Worm (Caenorhabditis elegans) whole organism, L3 larva: ENCODE measurements around the gene F40G9.5.

ENCODE experiments used
- R02D3.7 ChIP-seq: fragments of 150-350 bp; optimal IDR thresholded peaks from 2 replicates; lab custom pipeline; 2014; ENCODE audit warnings: missing biosample characterization, missing genetic modification characterization
- ZK546.5 ChIP-seq: sonication (generic microtip); optimal IDR thresholded peaks from 2 replicates; lab custom pipeline; 2017; ENCODE audit warnings: missing biosample characterization, missing genetic modification characterization
- aly-2 ChIP-seq: fragments of 150-350 bp; optimal IDR thresholded peaks from 2 replicates; lab custom pipeline; 2014; ENCODE audit warnings: missing biosample characterization, missing genetic modification characterization
- ama-1 ChIP-seq: fragments of 150-350 bp; optimal IDR thresholded peaks from 2 replicates; lab custom pipeline; 2018
- ceh-16 ChIP-seq: sonication (generic microtip); optimal IDR thresholded peaks from 2 replicates; lab custom pipeline; 2017; ENCODE audit warnings: missing biosample characterization, missing genetic modification characterization
- ceh-28 ChIP-seq: fragments of 150-350 bp; optimal IDR thresholded peaks from 2 replicates; lab custom pipeline; 2014; ENCODE audit warnings: missing biosample characterization, missing genetic modification reagents, missing genetic modification characterization
- ceh-82 ChIP-seq: fragments of 150-350 bp; optimal IDR thresholded peaks from 2 replicates; lab custom pipeline; 2014; ENCODE audit warnings: missing biosample characterization, missing genetic modification characterization
- daf-12 ChIP-seq: fragments of 150-350 bp; optimal IDR thresholded peaks from 2 replicates; lab custom pipeline; 2014; ENCODE audit warnings: missing biosample characterization, missing genetic modification reagents, missing genetic modification characterization
- egl-27 ChIP-seq: sonication (generic microtip); optimal IDR thresholded peaks from 4 replicates; lab custom pipeline; 2017; ENCODE audit warnings: missing biosample characterization, missing genetic modification reagents, missing genetic modification characterization
- egl-5 ChIP-seq: fragments of 150-350 bp; optimal IDR thresholded peaks from 2 replicates; lab custom pipeline; 2017; ENCODE audit warnings: missing biosample characterization, missing genetic modification reagents, missing genetic modification characterization, inconsistent platforms
- elt-1 ChIP-seq: fragments of 150-350 bp; optimal IDR thresholded peaks from 2 replicates; lab custom pipeline; 2014; ENCODE audit warnings: missing biosample characterization, missing genetic modification characterization
- elt-2 ChIP-seq: sonication (generic microtip); optimal IDR thresholded peaks from 2 replicates; lab custom pipeline; 2016; ENCODE audit warnings: missing genetic modification reagents, mild to moderate bottlenecking, missing genetic modification characterization, missing compliant biosample characterization
- elt-3 ChIP-seq, 3 experiments: fragments of 150-350 bp in 1 of 3; sonication (generic microtip) in 2 of 3; optimal IDR thresholded peaks; 2 replicates in 2 of 3; 4 replicates in 1 of 3; lab custom pipeline; 2014 to 2017; ENCODE audit warnings: missing biosample characterization in 3 of 3, missing genetic modification characterization in 3 of 3
- eor-1 ChIP-seq, 2 experiments: fragments of 150-350 bp; optimal IDR thresholded peaks; 2 replicates each; lab custom pipeline; 2014 to 2018; ENCODE audit warnings: missing biosample characterization in 2 of 2, missing genetic modification characterization in 2 of 2
- fkh-10 ChIP-seq: sonication (generic microtip); optimal IDR thresholded peaks from 2 replicates; lab custom pipeline; 2017; ENCODE audit warnings: missing biosample characterization, missing genetic modification reagents, missing genetic modification characterization
- fkh-2 ChIP-seq: fragments of 150-350 bp; optimal IDR thresholded peaks from 2 replicates; lab custom pipeline; 2014; ENCODE audit warnings: missing biosample characterization, missing genetic modification reagents, missing genetic modification characterization
- fos-1 ChIP-seq: fragments of 150-350 bp; optimal IDR thresholded peaks from 2 replicates; lab custom pipeline; 2014; ENCODE audit warnings: missing biosample characterization, missing genetic modification characterization
- hmg-11 ChIP-seq: sonication (generic microtip); optimal IDR thresholded peaks from 2 replicates; lab custom pipeline; 2016; ENCODE audit warnings: missing genetic modification characterization, missing compliant biosample characterization
- jun-1 ChIP-seq: fragments of 150-350 bp; optimal IDR thresholded peaks from 2 replicates; lab custom pipeline; 2014; ENCODE audit warnings: missing biosample characterization, missing genetic modification reagents, missing genetic modification characterization
- lin-15B ChIP-seq: fragments of 150-350 bp; optimal IDR thresholded peaks from 2 replicates; lab custom pipeline; 2014; ENCODE audit warnings: missing biosample characterization, missing genetic modification characterization
- lin-39 ChIP-seq: fragments of 150-350 bp; optimal IDR thresholded peaks from 2 replicates; lab custom pipeline; 2018; ENCODE audit warnings: missing biosample characterization, missing genetic modification reagents, missing genetic modification characterization
- lsy-12 ChIP-seq: sonication (generic microtip); optimal IDR thresholded peaks from 2 replicates; lab custom pipeline; 2016; ENCODE audit warnings: mild to moderate bottlenecking, missing genetic modification characterization, missing compliant biosample characterization
- nhr-11 ChIP-seq: fragments of 150-350 bp; optimal IDR thresholded peaks from 2 replicates; lab custom pipeline; 2014; ENCODE audit warnings: missing biosample characterization, missing genetic modification characterization
- nhr-12 ChIP-seq: fragments of 150-350 bp; optimal IDR thresholded peaks from 2 replicates; lab custom pipeline; 2014; ENCODE audit warnings: missing biosample characterization, missing genetic modification characterization
- nhr-23 ChIP-seq: fragments of 150-350 bp; optimal IDR thresholded peaks from 2 replicates; lab custom pipeline; 2014; ENCODE audit warnings: missing biosample characterization, missing genetic modification reagents, missing genetic modification characterization
- nhr-25 ChIP-seq: sonication (generic microtip); optimal IDR thresholded peaks from 2 replicates; lab custom pipeline; 2017; ENCODE audit warnings: missing biosample characterization, missing genetic modification characterization
- nhr-28 ChIP-seq: fragments of 150-350 bp; optimal IDR thresholded peaks from 2 replicates; lab custom pipeline; 2014; ENCODE audit warnings: missing biosample characterization, missing genetic modification characterization
- nhr-43 ChIP-seq: sonication (generic microtip); optimal IDR thresholded peaks from 2 replicates; lab custom pipeline; 2016; ENCODE audit warnings: mild to moderate bottlenecking, missing genetic modification characterization, missing compliant biosample characterization; ENCODE audit not compliant: poor library complexity, severe bottlenecking
- nhr-67 ChIP-seq: fragments of 150-350 bp; optimal IDR thresholded peaks from 2 replicates; lab custom pipeline; 2014; ENCODE audit warnings: missing biosample characterization, missing genetic modification characterization
- nhr-76 ChIP-seq: fragments of 150-350 bp; sonication (generic microtip); optimal IDR thresholded peaks from 5 replicates; lab custom pipeline; 2014; ENCODE audit warnings: missing biosample characterization, missing genetic modification characterization
- pqm-1 ChIP-seq: fragments of 150-350 bp; optimal IDR thresholded peaks from 2 replicates; lab custom pipeline; 2017; ENCODE audit warnings: missing biosample characterization, missing genetic modification characterization, inconsistent platforms
- sea-2 ChIP-seq: fragments of 150-350 bp; sonication (generic microtip); optimal IDR thresholded peaks from 4 replicates; lab custom pipeline; 2014; ENCODE audit warnings: missing biosample characterization, missing genetic modification reagents, missing genetic modification characterization
- skn-1 ChIP-seq: fragments of 150-350 bp; optimal IDR thresholded peaks from 2 replicates; lab custom pipeline; 2014; ENCODE audit warnings: missing biosample characterization, missing genetic modification characterization
- snpc-4 ChIP-seq: fragments of 150-350 bp; optimal IDR thresholded peaks from 2 replicates; lab custom pipeline; 2014; ENCODE audit warnings: missing biosample characterization, missing genetic modification characterization
- unc-39 ChIP-seq: sonication (generic microtip); optimal IDR thresholded peaks from 4 replicates; lab custom pipeline; 2017; ENCODE audit warnings: missing biosample characterization, missing genetic modification characterization
- ztf-11 ChIP-seq: fragments of 150-350 bp; optimal IDR thresholded peaks from 2 replicates; lab custom pipeline; 2014; ENCODE audit warnings: missing biosample characterization, missing genetic modification characterization
- ztf-4 ChIP-seq: fragments of 150-350 bp; optimal IDR thresholded peaks from 2 replicates; lab custom pipeline; 2014; ENCODE audit warnings: missing biosample characterization, missing genetic modification characterization

F40G9.5 gene

ce11 chrIII:145078-145477, 36.0 kb upstream of the F40G9.5 start, which contains the start of the genes T17A3.12 and fbxb-83:
TSS of gene T17A3.12 (minus strand) at chrIII:145178.
TSS of gene fbxb-83 (minus strand) at chrIII:145211.
- TF ChIP-seq elt-3 (tag; optimal IDR thresholded peaks at IDR 0.05; lab: Kevin White, UChicago) (no peak), snpc-4 (no peak), fos-1 (tag; lab: Kevin White, UChicago) (no peak)

- TF ChIP-seq nhr-28 (no peak), ztf-4 (tag; lab: Kevin White, UChicago) (no peak), nhr-23 (no peak), aly-2 (tag; lab: Kevin White, UChicago) (no peak), fkh-10 (GFP tag; lab: Kevin White, UChicago) (no peak), fos-1 (tag; lab: Kevin White, UChicago) (no peak), eor-1 (tag; optimal IDR thresholded peaks at IDR 0.05; lab: Kevin White, UChicago) (no peak), daf-12 (no peak), elt-1 (tag; lab: Kevin White, UChicago) (no peak), R02D3.7 (tag; lab: Kevin White, UChicago) (no peak), nhr-43 (tag; lab: Kevin White, UChicago) (no peak), lsy-12 (tag; lab: Kevin White, UChicago) (no peak), ama-1 (lab: Kevin White, UChicago) (no peak), ceh-82 (no peak), ZK546.5 (tag; lab: Kevin White, UChicago) (no peak), lin-15B (no peak), nhr-12 (tag; lab: Kevin White, UChicago) (no peak), jun-1 (tag; lab: Kevin White, UChicago) (no peak), egl-5 (tag; lab: Kevin White, UChicago) (no peak), ztf-11 (tag; lab: Kevin White, UChicago) (no peak)
Observed at ce11 chrIII:146369-146768, 34.7 kb upstream of the F40G9.5 start, which contains the start of gene fbxb-84. TSS of gene fbxb-84 (minus strand) at chrIII:146469.

ce11 chrIII:147570-148076, 33.4 kb upstream of the F40G9.5 start, which contains the start of gene sqst-5:
TSS of gene sqst-5 (minus strand) at chrIII:147620.
- no peak for TF ChIP-seq skn-1 (tag; lab: Kevin White, UChicago)
- no peak for TF ChIP-seq nhr-12 (tag; lab: Kevin White, UChicago)
- no peak for TF ChIP-seq ceh-28
- TF ChIP-seq fos-1 (tag; lab: Kevin White, UChicago) = no peak
- TF ChIP-seq egl-27 (tag; lab: Kevin White, UChicago) = no peak
- TF ChIP-seq nhr-25 = no peak
- no peak for TF ChIP-seq ztf-11 (tag; lab: Kevin White, UChicago)
- TF ChIP-seq snpc-4 = no peak
- peak; percentile 59 for TF ChIP-seq pqm-1
- no peak for TF ChIP-seq nhr-28
- TF ChIP-seq sea-2 = no peak
- TF ChIP-seq egl-5 (tag; lab: Kevin White, UChicago) = no peak
- TF ChIP-seq nhr-67 (tag; lab: Kevin White, UChicago) = no peak
- TF ChIP-seq elt-2 (tag; lab: Kevin White, UChicago) = peak; percentile 76
- TF ChIP-seq fkh-2 (tag; lab: Kevin White, UChicago) = no peak

- TF ChIP-seq fkh-2 (tag; lab: Kevin White, UChicago) (no peak), lin-39 (tag; lab: Kevin White, UChicago) (no peak), hmg-11 (tag; lab: Kevin White, UChicago) (no peak), nhr-76 (tag; lab: Kevin White, UChicago) (no peak), nhr-23 (no peak), fos-1 (tag; lab: Kevin White, UChicago) (no peak), elt-1 (tag; lab: Kevin White, UChicago) (no peak), nhr-11 (tag; lab: Kevin White, UChicago) (no peak), nhr-25 (no peak), ceh-28 (no peak), unc-39 (no peak), aly-2 (tag; lab: Kevin White, UChicago) (no peak), ceh-16 (tag; lab: Kevin White, UChicago) (no peak), ZK546.5 (tag; lab: Kevin White, UChicago) (no peak)
Observed at ce11 chrIII:149132-149531, 31.9 kb upstream of the F40G9.5 start.
